Worm (Caenorhabditis elegans) whole organism, L1 larva: Measurements from ENCODE around the gene atg-18.

ENCODE experiments used
- ama-1 ChIP-seq: fragments of 150-350 bp; optimal IDR thresholded peaks from 2 replicates; lab custom pipeline; 2014
- ceh-82 ChIP-seq, 3 experiments: fragments of 150-350 bp in 1 of 3; sonication (generic microtip) in 2 of 3; optimal IDR thresholded peaks; 2 replicates each; lab custom pipeline; 2014 to 2017; ENCODE audit warnings: missing biosample characterization in 3 of 3, missing genetic modification characterization in 3 of 3
- nhr-237 ChIP-seq: fragments of 150-350 bp; optimal IDR thresholded peaks from 2 replicates; lab custom pipeline; 2014; ENCODE audit warnings: missing biosample characterization, missing genetic modification characterization
- sptf-1 ChIP-seq: fragments of 150-350 bp; optimal IDR thresholded peaks from 2 replicates; lab custom pipeline; 2014; ENCODE audit warnings: missing biosample characterization, missing genetic modification characterization
- zip-4 ChIP-seq: fragments of 200-800 bp; sonication (Bioruptor generic); optimal IDR thresholded peaks from 2 replicates; lab custom pipeline; 2018; ENCODE audit warnings: mild to moderate bottlenecking, missing genetic modification characterization, moderate library complexity, missing compliant biosample characterization
- ztf-4 ChIP-seq: fragments of 150-350 bp; optimal IDR thresholded peaks from 2 replicates; lab custom pipeline; 2014; ENCODE audit warnings: missing biosample characterization, missing genetic modification characterization

DNA sequence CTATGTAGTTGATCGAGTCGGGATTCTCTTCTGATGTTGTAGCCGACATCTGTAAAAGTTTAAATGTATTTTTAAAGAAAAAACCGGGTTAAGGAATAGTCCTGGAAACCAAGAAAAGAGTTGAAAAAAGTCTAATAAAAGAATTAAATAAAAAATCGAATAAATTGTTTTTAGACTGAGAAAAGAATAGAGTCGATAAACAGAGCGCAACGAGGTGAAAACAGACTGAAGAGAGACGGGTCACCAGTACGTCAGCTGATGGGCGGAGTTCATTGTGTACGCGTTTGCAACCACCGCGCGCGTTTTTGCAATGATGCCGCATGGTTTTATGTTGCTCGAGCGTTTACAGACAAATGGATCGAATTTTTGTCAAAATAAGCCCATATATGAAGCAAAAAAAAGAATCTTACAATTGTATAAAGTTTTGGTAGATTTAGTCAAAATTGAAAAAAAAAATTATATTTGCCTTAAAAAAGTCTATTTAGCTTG lies at the start of gene atg-18:
- no peak for TF ChIP-seq zip-4 (GFP tag; lab: Kevin White, UChicago)
- no peak for TF ChIP-seq nhr-237 (tag; lab: Kevin White, UChicago)
- TF ChIP-seq ztf-4: peak; percentile 47
- TF ChIP-seq ama-1 (lab: Kevin White, UChicago): no peak
- peak; percentile 36 to 74 (median 45) for TF ChIP-seq ceh-82 (tag; optimal IDR thresholded peaks at IDR 0.05; lab: Kevin White, UChicago)
- TF ChIP-seq sptf-1: no peak
